Fruit fly (Drosophila melanogaster): ENCODE data around the gene PSMG1.

DNA sequence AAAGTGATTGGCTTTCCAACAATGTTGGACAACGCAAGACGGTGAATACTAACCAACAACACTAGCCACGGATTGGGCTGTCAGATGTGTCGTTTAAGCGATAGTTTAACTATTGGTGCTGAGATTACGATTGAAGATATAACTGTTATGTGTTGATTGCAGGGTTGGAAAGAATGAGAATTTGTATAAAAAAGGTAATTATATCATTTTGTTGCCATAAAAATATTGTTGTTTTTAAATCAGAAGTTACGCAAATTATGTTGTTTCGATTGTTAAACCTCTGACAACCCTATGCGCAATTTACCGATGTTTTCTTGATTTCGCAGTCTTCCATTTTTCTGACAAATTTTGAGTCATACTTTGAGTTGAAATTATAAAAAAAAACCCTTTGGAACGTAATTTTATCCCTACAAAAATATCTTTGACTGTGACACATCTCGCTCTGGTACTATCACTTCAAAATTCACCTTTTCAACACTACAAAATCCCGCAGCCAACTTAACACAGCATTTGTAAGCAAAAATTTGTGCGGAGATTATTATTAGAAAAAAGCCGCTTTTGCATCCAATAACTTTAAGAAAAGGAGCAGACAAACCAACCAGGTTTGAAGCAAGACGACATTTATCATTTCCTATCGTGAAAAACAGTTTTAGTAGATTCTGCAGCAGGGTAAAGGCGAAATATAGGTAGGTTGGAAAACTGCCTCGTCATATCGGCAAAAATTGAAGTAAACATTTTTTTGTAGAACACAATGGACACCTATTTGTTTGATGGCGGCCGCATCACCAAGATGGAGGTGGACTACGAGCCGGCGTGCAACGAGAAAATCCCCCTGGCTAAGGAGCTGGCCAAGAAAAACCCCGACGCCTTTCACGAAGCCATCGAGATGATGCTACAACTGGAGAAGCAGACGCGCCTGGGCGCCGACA, 4.8 kb downstream of the PSMG1 start, which contains the start of the genes Hat1 and Rpn5:
- TF ChIP-seq CG32006 (GFP tag; optimal IDR thresholded peaks at IDR 0.05): peak; percentile 85
- TF ChIP-seq CG10669 (GFP tag; optimal IDR thresholded peaks at IDR 0.05): no peak
- TF ChIP-seq CG31627 (GFP tag; optimal IDR thresholded peaks at IDR 0.05): peak; percentile 94
- peak; percentile 64 for TF ChIP-seq CG4318 (GFP tag; optimal IDR thresholded peaks at IDR 0.05)
- peak; percentile 68 for TF ChIP-seq CG11762 (GFP tag; optimal IDR thresholded peaks at IDR 0.05; ENCODE audit: insufficient read depth)
- TF ChIP-seq CG3032 (tag; optimal IDR thresholded peaks at IDR 0.05): peak; percentile 67
- peak; percentile 60 for TF ChIP-seq Ets96B (tag; optimal IDR thresholded peaks at IDR 0.05)
- TF ChIP-seq OdsH (GFP tag; optimal IDR thresholded peaks at IDR 0.05): peak; percentile 92
- no peak for TF ChIP-seq Eip93F (GFP tag; optimal IDR thresholded peaks at IDR 0.05)
- TF ChIP-seq ss (GFP tag; optimal IDR thresholded peaks at IDR 0.05): peak; percentile 20 to 57
- TF ChIP-seq CG11294 (GFP tag; IDR thresholded peaks at IDR 0.05): peak; percentile 52; the same call in 1 of the 2 replicates
- peak; percentile 30 for TF ChIP-seq Hr38 (GFP tag; optimal IDR thresholded peaks at IDR 0.05)
- peak; percentile 81 for TF ChIP-seq CG11902 (GFP tag; optimal IDR thresholded peaks at IDR 0.05)

Data from whole organism, prepupa.